Worm (Caenorhabditis elegans) whole organism, L4 larva: ENCODE measurements around the gene marc-2.

Source experiments
- lsy-2 ChIP-seq, 2 experiments: fragments of 150-350 bp in 1 of 2; sonication (generic microtip) in 1 of 2; optimal IDR thresholded peaks; 2 replicates each; lab custom pipeline; 2014 to 2017; ENCODE audit warnings: missing biosample characterization in 2 of 2, missing genetic modification characterization in 2 of 2
- nhr-111 ChIP-seq: fragments of 200-800 bp; sonication (Bioruptor generic); optimal IDR thresholded peaks from 2 replicates; lab custom pipeline; 2018; ENCODE audit warnings: mild to moderate bottlenecking, missing genetic modification characterization, missing compliant biosample characterization
- set-16 ChIP-seq: fragments of 200-800 bp; sonication (Bioruptor generic); IDR thresholded peaks from 2 replicates; pipeline ENCODE4 v1.3.6; 2022; ENCODE audit warnings: missing genetic modification reagents, missing genetic modification characterization, missing compliant biosample characterization
- skn-1 ChIP-seq: fragments of 150-350 bp; optimal IDR thresholded peaks from 2 replicates; lab custom pipeline; 2014; ENCODE audit warnings: missing biosample characterization, missing genetic modification characterization

ce11 chrII:10705347-10705996 lies 44.7 kb upstream of the marc-2 start:
- TF ChIP-seq set-16 (GFP tag; lab: Robert Waterston, UW) = peak; percentile 97
- TF ChIP-seq skn-1 = no peak
- TF ChIP-seq nhr-111 (GFP tag; lab: Kevin White, UChicago) = no peak
- no peak for TF ChIP-seq lsy-2 (tag; optimal IDR thresholded peaks at IDR 0.05; lab: Kevin White, UChicago)
